Fruit fly (Drosophila melanogaster) whole organism, pupa: Measurements from ENCODE around the gene TfIIA-S.

ENCODE experiments used
- CG10348 ChIP-seq: fragments of 200-800 bp; sonication (Bioruptor generic); IDR thresholded peaks from 2 replicates; pipeline ENCODE4 v1.3.6; 2022; ENCODE audit warnings: missing biosample characterization, missing genetic modification characterization
- CG12605 ChIP-seq: fragments of 200-800 bp; sonication (Bioruptor generic); IDR thresholded peaks from 2 replicates; pipeline ENCODE4 v1.3.6; 2022; ENCODE audit warnings: missing biosample characterization, missing genetic modification characterization
- CG13204 ChIP-seq: fragments of 200-800 bp; sonication (Bioruptor generic); optimal IDR thresholded peaks from 2 replicates; lab custom pipeline; 2018; ENCODE audit warnings: missing biosample characterization, mild to moderate bottlenecking, missing genetic modification characterization, moderate library complexity
- CG14655 ChIP-seq: fragments of 200-800 bp; sonication (Bioruptor generic); optimal IDR thresholded peaks from 3 replicates; lab custom pipeline; 2017; ENCODE audit warnings: mild to moderate bottlenecking, missing biosample characterization, missing genetic modification reagents, missing genetic modification characterization
- EcR ChIP-seq: fragments of 200-800 bp; sonication (Bioruptor generic); optimal IDR thresholded peaks from 3 replicates; lab custom pipeline; 2019; ENCODE audit warnings: missing biosample characterization, missing genetic modification characterization, mild to moderate bottlenecking, moderate library complexity, missing genetic modification reagents
- Snoo ChIP-seq: fragments of 200-800 bp; sonication (Bioruptor generic); optimal IDR thresholded peaks from 3 replicates; lab custom pipeline; 2017; ENCODE audit warnings: missing biosample characterization, mild to moderate bottlenecking, missing genetic modification characterization, inconsistent platforms
- gl ChIP-seq: fragments of 200-800 bp; sonication (Bioruptor generic); optimal IDR thresholded peaks from 2 replicates; lab custom pipeline; 2018; ENCODE audit warnings: missing biosample characterization, mild to moderate bottlenecking, missing genetic modification characterization

DNA sequence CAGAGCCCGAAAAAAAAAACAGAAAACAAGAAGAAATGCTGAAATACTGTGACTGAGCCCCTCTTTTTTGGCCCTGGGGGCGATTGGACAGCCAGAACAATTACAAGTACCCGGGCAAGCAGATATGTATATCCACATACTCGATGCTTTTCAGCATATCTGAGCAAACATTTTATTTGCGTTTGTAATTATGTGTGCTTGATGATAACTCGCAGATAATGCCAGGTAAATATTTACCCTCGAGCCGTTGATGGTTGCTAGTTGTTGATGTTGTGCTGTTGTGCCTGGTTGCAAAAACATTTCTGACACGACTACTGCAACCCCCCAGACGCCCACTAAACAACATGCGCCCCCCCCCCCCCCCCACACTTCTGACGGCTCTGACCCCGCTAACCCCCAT, 28.5 kb upstream of the TfIIA-S start:
- TF ChIP-seq CG10348 (no peak), EcR (GFP tag; lab: Kevin White, UChicago) (no peak), CG13204 (no peak), Snoo (tag; lab: Kevin White, UChicago) (no peak), gl (peak; percentile 5), CG12605 (GFP tag; lab: Robert Waterston, UW) (no peak), CG14655 (no peak)
